Fruit fly (Drosophila melanogaster) whole organism, embryonic: ENCODE data around the gene CG3009.

ENCODE experiments used
- ATbp ChIP-seq: fragments of 200-800 bp; sonication (Bioruptor generic); optimal IDR thresholded peaks from 2 replicates; lab custom pipeline; 2017; ENCODE audit warnings: missing biosample characterization, mild to moderate bottlenecking, missing genetic modification characterization, missing genetic modification reagents
- Abd-B ChIP-seq: fragments of 200-800 bp; sonication (Bioruptor generic); optimal IDR thresholded peaks from 2 replicates; lab custom pipeline; 2018; ENCODE audit warnings: missing biosample characterization, mild to moderate bottlenecking, missing genetic modification characterization, moderate library complexity
- CG1024 ChIP-seq: fragments of 200-800 bp; sonication (Bioruptor generic); IDR thresholded peaks from 2 replicates; pipeline ENCODE4 v1.3.6; 2022; ENCODE audit warnings: missing biosample characterization, missing genetic modification characterization
- CG12744 ChIP-seq: fragments of 200-800 bp; sonication (Bioruptor generic); optimal IDR thresholded peaks from 2 replicates; lab custom pipeline; 2016; ENCODE audit warnings: missing biosample characterization, missing genetic modification characterization
- CG13424 ChIP-seq: fragments of 200-800 bp; sonication (Bioruptor generic); optimal IDR thresholded peaks from 2 replicates; lab custom pipeline; 2019; ENCODE audit warnings: missing biosample characterization, mild to moderate bottlenecking, missing genetic modification characterization, moderate library complexity
- CG13894 ChIP-seq: fragments of 200-800 bp; sonication (Bioruptor generic); optimal IDR thresholded peaks from 3 replicates; lab custom pipeline; 2018; ENCODE audit warnings: missing biosample characterization, mild to moderate bottlenecking, missing genetic modification characterization, moderate library complexity
- CG15514 ChIP-seq: fragments of 200-800 bp; sonication (Bioruptor generic); optimal IDR thresholded peaks from 3 replicates; lab custom pipeline; 2017; ENCODE audit warnings: missing biosample characterization, missing genetic modification characterization, mild to moderate bottlenecking, moderate library complexity, missing genetic modification reagents
- CG2120 ChIP-seq: fragments of 200-800 bp; sonication (Bioruptor generic); optimal IDR thresholded peaks from 3 replicates; lab custom pipeline; 2016; ENCODE audit warnings: missing biosample characterization, missing genetic modification characterization
- CG31441 ChIP-seq: fragments of 200-800 bp; sonication (Bioruptor generic); IDR thresholded peaks from 2 replicates; pipeline ENCODE4 v1.3.6; 2022; ENCODE audit warnings: missing biosample characterization, missing genetic modification characterization
- CG32772 ChIP-seq: fragments of 200-800 bp; sonication (Bioruptor generic); IDR thresholded peaks from 2 replicates; pipeline ENCODE4 v1.3.6; 2022; ENCODE audit warnings: missing biosample characterization, missing genetic modification characterization
- CG3847 ChIP-seq: fragments of 200-800 bp; sonication (Bioruptor generic); IDR thresholded peaks from 2 replicates; pipeline ENCODE4 v1.3.6; 2022; ENCODE audit warnings: missing biosample characterization, missing genetic modification characterization
- CG42726 ChIP-seq: fragments of 200-800 bp; sonication (Bioruptor generic); IDR thresholded peaks from 2 replicates; pipeline ENCODE4 v1.3.6; 2022; ENCODE audit warnings: missing biosample characterization, missing genetic modification characterization; ENCODE audit not compliant: partially characterized antibody
- CG6175 ChIP-seq: fragments of 200-800 bp; sonication (Bioruptor generic); IDR thresholded peaks from 3 replicates; pipeline ENCODE4 v1.3.6; 2022; ENCODE audit warnings: missing biosample characterization, missing genetic modification characterization
- CG6254 ChIP-seq: fragments of 200-800 bp; sonication (Bioruptor generic); optimal IDR thresholded peaks from 3 replicates; lab custom pipeline; 2017; ENCODE audit warnings: mild to moderate bottlenecking, missing biosample characterization, missing genetic modification reagents, missing genetic modification characterization
- CG6854 ChIP-seq: fragments of 200-800 bp; sonication (Bioruptor generic); optimal IDR thresholded peaks from 3 replicates; lab custom pipeline; 2017; ENCODE audit warnings: missing biosample characterization, mild to moderate bottlenecking, missing genetic modification characterization
- CG7839 ChIP-seq: fragments of 200-800 bp; sonication (Bioruptor generic); optimal IDR thresholded peaks from 3 replicates; lab custom pipeline; 2018; ENCODE audit warnings: missing biosample characterization, mild to moderate bottlenecking, missing genetic modification characterization, moderate library complexity
- CG8089 ChIP-seq: fragments of 200-800 bp; sonication (Bioruptor generic); optimal IDR thresholded peaks from 3 replicates; lab custom pipeline; 2016; ENCODE audit warnings: missing biosample characterization, missing genetic modification characterization
- Camta ChIP-seq: fragments of 200-800 bp; sonication (Bioruptor generic); optimal IDR thresholded peaks from 2 replicates; lab custom pipeline; 2016; ENCODE audit warnings: missing biosample characterization, missing genetic modification characterization
- Deaf1 ChIP-seq: fragments of 200-800 bp; optimal IDR thresholded peaks from 3 replicates; lab custom pipeline; 2019; ENCODE audit warnings: missing biosample characterization, mild to moderate bottlenecking, missing genetic modification characterization, moderate library complexity
- Dip3 ChIP-seq: fragments of 200-800 bp; sonication (Bioruptor generic); optimal IDR thresholded peaks from 3 replicates; lab custom pipeline; 2016; ENCODE audit warnings: missing biosample characterization, missing genetic modification characterization
- Dref ChIP-seq: fragments of 200-800 bp; sonication (Bioruptor generic); IDR thresholded peaks from 2 replicates; pipeline ENCODE4 v1.3.6; 2022; ENCODE audit warnings: missing biosample characterization, missing genetic modification characterization
- Ets65A ChIP-seq: fragments of 200-800 bp; sonication (Bioruptor generic); peaks from one replicate; lab custom pipeline; 2016; ENCODE audit warnings: missing biosample characterization, missing genetic modification characterization
- Fer2 ChIP-seq: fragments of 200-800 bp; sonication (Bioruptor generic); optimal IDR thresholded peaks from 2 replicates; lab custom pipeline; 2018; ENCODE audit warnings: missing biosample characterization, mild to moderate bottlenecking, missing genetic modification characterization, moderate library complexity
- Gsc ChIP-seq: fragments of 200-800 bp; sonication (Bioruptor generic); IDR thresholded peaks from 2 replicates; pipeline ENCODE4 v1.3.6; 2022; ENCODE audit warnings: missing biosample characterization, missing genetic modification characterization
- HLH54F ChIP-seq: fragments of 200-800 bp; sonication (Bioruptor generic); optimal IDR thresholded peaks from 3 replicates; lab custom pipeline; 2016; ENCODE audit warnings: missing biosample characterization, missing genetic modification characterization
- Jarid2 ChIP-seq: fragments of 200-800 bp; sonication (Bioruptor generic); optimal IDR thresholded peaks from 3 replicates; lab custom pipeline; 2017; ENCODE audit warnings: mild to moderate bottlenecking, missing biosample characterization, missing genetic modification reagents, missing genetic modification characterization
- Lim3 ChIP-seq: fragments of 200-800 bp; sonication (Bioruptor generic); IDR thresholded peaks from 2 replicates; pipeline ENCODE4 v1.3.6; 2022; ENCODE audit warnings: missing biosample characterization, missing genetic modification characterization
- Meics ChIP-seq: fragments of 200-800 bp; sonication (Bioruptor generic); optimal IDR thresholded peaks from 2 replicates; lab custom pipeline; 2017; ENCODE audit warnings: missing biosample characterization, mild to moderate bottlenecking, missing genetic modification characterization
- Mes4 ChIP-seq: fragments of 200-800 bp; sonication (Bioruptor generic); optimal IDR thresholded peaks from 2 replicates; lab custom pipeline; 2016; ENCODE audit warnings: missing biosample characterization, missing genetic modification characterization
- Oaz ChIP-seq: fragments of 200-800 bp; sonication (Bioruptor generic); IDR thresholded peaks from 2 replicates; pipeline ENCODE4 v1.3.6; 2022; ENCODE audit warnings: missing biosample characterization, missing genetic modification characterization
- Rfx ChIP-seq: fragments of 200-800 bp; sonication (Bioruptor generic); IDR thresholded peaks from 2 replicates; pipeline ENCODE4 v1.3.6; 2022; ENCODE audit warnings: missing biosample characterization, missing genetic modification characterization
- Tbp ChIP-seq: fragments of >200 bp; optimal IDR thresholded peaks from 2 replicates; lab custom pipeline; 2018; ENCODE audit warnings: missing biosample characterization, missing genetic modification characterization
- Xbp1 ChIP-seq: fragments of 200-800 bp; sonication (Bioruptor generic); optimal IDR thresholded peaks from 3 replicates; lab custom pipeline; 2016; ENCODE audit warnings: missing biosample characterization, mild to moderate bottlenecking, missing genetic modification characterization
- cad ChIP-seq: fragments of >200 bp; optimal IDR thresholded peaks from 2 replicates; lab custom pipeline; 2017; ENCODE audit warnings: missing biosample characterization, missing genetic modification characterization
- en ChIP-seq: fragments of 200-800 bp; sonication (Bioruptor generic); optimal IDR thresholded peaks from 2 replicates; lab custom pipeline; 2016; ENCODE audit warnings: missing biosample characterization, missing genetic modification characterization
- hbn ChIP-seq: fragments of 200-800 bp; sonication (Bioruptor generic); IDR thresholded peaks from 2 replicates; pipeline ENCODE4 v1.3.6; 2022; ENCODE audit warnings: missing biosample characterization, missing genetic modification characterization; ENCODE audit not compliant: partially characterized antibody
- knrl ChIP-seq: fragments of 200-800 bp; sonication (Bioruptor generic); IDR thresholded peaks from 3 replicates; pipeline ENCODE4 v1.3.6; 2022; ENCODE audit warnings: missing biosample characterization, missing genetic modification characterization; ENCODE audit not compliant: partially characterized antibody
- lab ChIP-seq: fragments of 200-800 bp; sonication (Bioruptor generic); optimal IDR thresholded peaks from 3 replicates; lab custom pipeline; 2017; ENCODE audit warnings: missing biosample characterization, missing genetic modification characterization, mild to moderate bottlenecking, moderate library complexity, missing genetic modification reagents
- nmo ChIP-seq: fragments of 200-800 bp; sonication (Bioruptor generic); optimal IDR thresholded peaks from 2 replicates; lab custom pipeline; 2018; ENCODE audit warnings: missing biosample characterization, mild to moderate bottlenecking, missing genetic modification characterization, moderate library complexity
- odd ChIP-seq: fragments of 200-800 bp; sonication (Bioruptor generic); optimal IDR thresholded peaks from 2 replicates; lab custom pipeline; 2017; ENCODE audit warnings: missing biosample characterization, mild to moderate bottlenecking, missing genetic modification characterization
- phol ChIP-seq: fragments of 200-800 bp; sonication (Bioruptor generic); optimal IDR thresholded peaks from 3 replicates; lab custom pipeline; 2018; ENCODE audit warnings: missing biosample characterization, mild to moderate bottlenecking, missing genetic modification characterization, moderate library complexity
- ranshi ChIP-seq: fragments of 200-800 bp; sonication (Bioruptor generic); IDR thresholded peaks from 2 replicates; pipeline ENCODE4 v1.3.6; 2022; ENCODE audit warnings: missing biosample characterization, missing genetic modification characterization
- row ChIP-seq: fragments of 200-800 bp; sonication (Bioruptor generic); IDR thresholded peaks from 3 replicates; pipeline ENCODE4 v1.3.6; 2022; ENCODE audit warnings: missing biosample characterization, missing genetic modification characterization
- sc ChIP-seq, 3 experiments: fragments of >200 bp in 2 of 3; fragments of 200-800 bp in 1 of 3; sonication (Bioruptor generic) in 1 of 3; optimal IDR thresholded peaks; 2 replicates in 2 of 3; 3 replicates in 1 of 3; lab custom pipeline; 2017; ENCODE audit warnings: mild to moderate bottlenecking in 1 of 3, missing biosample characterization in 1 of 3, missing genetic modification characterization in 1 of 3, missing genetic modification reagents in 1 of 3
- schlank ChIP-seq: fragments of 200-800 bp; sonication (Bioruptor generic); optimal IDR thresholded peaks from 2 replicates; lab custom pipeline; 2018; ENCODE audit warnings: missing biosample characterization, mild to moderate bottlenecking, missing genetic modification characterization
- sisA ChIP-seq: fragments of 200-800 bp; sonication (Bioruptor generic); IDR thresholded peaks from 2 replicates; pipeline ENCODE4 v1.3.6; 2022; ENCODE audit warnings: missing biosample characterization, missing genetic modification characterization
- sna ChIP-seq: fragments of 200-800 bp; sonication (Bioruptor generic); IDR thresholded peaks from 2 replicates; pipeline ENCODE4 v1.3.6; 2022; ENCODE audit warnings: missing biosample characterization, missing genetic modification characterization; ENCODE audit not compliant: partially characterized antibody
- sqz ChIP-seq: fragments of 200-800 bp; sonication (Bioruptor generic); optimal IDR thresholded peaks from 3 replicates; lab custom pipeline; 2018; ENCODE audit warnings: missing biosample characterization, mild to moderate bottlenecking, missing genetic modification characterization
- tap ChIP-seq: fragments of 200-800 bp; optimal IDR thresholded peaks from 3 replicates; lab custom pipeline; 2019; ENCODE audit warnings: missing biosample characterization, mild to moderate bottlenecking, missing genetic modification characterization, moderate library complexity
- tio ChIP-seq: fragments of 200-800 bp; sonication (Bioruptor generic); optimal IDR thresholded peaks from 2 replicates; lab custom pipeline; 2017; ENCODE audit warnings: missing biosample characterization, missing genetic modification characterization, inconsistent platforms
- usp ChIP-seq: fragments of >200 bp; optimal IDR thresholded peaks from 2 replicates; lab custom pipeline; 2017; ENCODE audit warnings: missing biosample characterization, missing genetic modification characterization

CG3009 gene

DNA sequence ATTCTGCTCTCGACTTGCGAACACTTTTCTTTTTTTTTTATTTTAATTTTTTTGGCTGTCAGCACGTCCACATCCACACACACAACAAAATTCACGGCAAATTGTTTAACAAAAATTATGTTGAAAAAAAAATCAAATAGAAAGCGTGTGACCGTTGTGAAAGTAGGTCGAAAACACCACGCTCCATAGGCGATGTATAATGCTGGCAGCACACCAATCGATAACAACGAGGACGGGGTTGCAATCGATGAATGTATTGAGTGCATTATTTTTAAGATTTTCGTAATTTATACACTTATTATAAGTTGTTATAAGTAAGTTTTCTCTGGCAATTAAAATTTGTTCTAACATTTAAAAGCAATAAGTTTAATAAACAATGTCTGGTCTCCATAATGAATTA lies 20.2 kb upstream of the CG3009 start, which contains the start of gene Pp2C1 (continued):
- 0 out of 2 replicates have a peak, but pooled peaks have one; percentile 22 for TF ChIP-seq CG32772 (GFP tag; lab: Robert Waterston, UW)
- TF ChIP-seq CG7839 (tag; lab: Kevin White, UChicago), result no peak
- TF ChIP-seq CG8089 (GFP tag; lab: Kevin White, UChicago), result no peak
- TF ChIP-seq Camta (GFP tag; lab: Kevin White, UChicago), result no peak
- no peak for TF ChIP-seq ATbp (GFP tag; lab: Kevin White, UChicago)
- no peak for TF ChIP-seq tap (tag; lab: Kevin White, UChicago)
- no peak for TF ChIP-seq Rfx (GFP tag; lab: Robert Waterston, UW)
- no peak for TF ChIP-seq Dip3
- TF ChIP-seq CG13894, result no peak
- TF ChIP-seq knrl (GFP tag; lab: Robert Waterston, UW), result peak; percentile 78; the same call in 2 of the 3 replicates
- TF ChIP-seq sna (GFP tag; lab: Robert Waterston, UW), result peak; percentile 64; the same call in 1 of the 2 replicates
- peak; percentile 72; the same call in 1 of the 2 replicates for TF ChIP-seq CG42726 (GFP tag; lab: Robert Waterston, UW)
- no peak for TF ChIP-seq Lim3 (GFP tag; lab: Robert Waterston, UW)
- peak; percentile 26 for TF ChIP-seq CG15514 (GFP tag; lab: Kevin White, UChicago)
- TF ChIP-seq hbn (GFP tag; lab: Robert Waterston, UW), result peak; percentile 59
- peak; percentile 5 for TF ChIP-seq Deaf1
- TF ChIP-seq CG13424 (tag; lab: Kevin White, UChicago), result no peak
- TF ChIP-seq sisA (GFP tag; lab: Robert Waterston, UW), result no peak
- no peak for TF ChIP-seq HLH54F
- TF ChIP-seq Gsc (GFP tag; lab: Robert Waterston, UW), result no peak
- TF ChIP-seq Ets65A, result no peak
- no peak for TF ChIP-seq schlank
- TF ChIP-seq nmo (GFP tag; lab: Kevin White, UChicago), result peak; percentile 11
- TF ChIP-seq sqz (GFP tag; lab: Kevin White, UChicago), result no peak
- TF ChIP-seq CG2120 (GFP tag; lab: Kevin White, UChicago), result peak; percentile 7
- TF ChIP-seq cad (GFP tag; lab: Kevin White, UChicago), result no peak
- no peak for TF ChIP-seq lab (GFP tag; lab: Kevin White, UChicago)
- no peak for TF ChIP-seq en
- TF ChIP-seq Fer2 (tag; lab: Kevin White, UChicago), result no peak
- no peak for TF ChIP-seq CG31441 (GFP tag; lab: Robert Waterston, UW)
- no peak for TF ChIP-seq tio (GFP tag; lab: Kevin White, UChicago)
- no peak for TF ChIP-seq CG1024 (GFP tag; lab: Robert Waterston, UW)
- no peak for TF ChIP-seq usp (GFP tag; lab: Kevin White, UChicago)
- no peak for TF ChIP-seq CG6854 (GFP tag; lab: Kevin White, UChicago)
- TF ChIP-seq Oaz, result no peak
- TF ChIP-seq Dref (GFP tag; lab: Robert Waterston, UW), result peak; percentile 88
- TF ChIP-seq Mes4, result no peak
- TF ChIP-seq Abd-B (GFP tag; lab: Kevin White, UChicago), result no peak
- no peak for TF ChIP-seq Meics
- peak; percentile 72 for TF ChIP-seq row (GFP tag; lab: Robert Waterston, UW)
- TF ChIP-seq phol, result peak; percentile 19
- no peak for TF ChIP-seq CG12744 (GFP tag; lab: Kevin White, UChicago)
- TF ChIP-seq Xbp1 (GFP tag; lab: Kevin White, UChicago), result no peak
- no peak for TF ChIP-seq CG3847 (GFP tag; lab: Robert Waterston, UW)
- TF ChIP-seq Tbp, result no peak
- no peak for TF ChIP-seq ranshi (GFP tag; lab: Robert Waterston, UW)
- no peak for TF ChIP-seq CG6254
- TF ChIP-seq CG6175, result no peak
- no peak for TF ChIP-seq Jarid2 (GFP tag; lab: Kevin White, UChicago)
- no peak for TF ChIP-seq sc (optimal IDR thresholded peaks at IDR 0.05; lab: Kevin White, UChicago)
- TF ChIP-seq sc (GFP tag; optimal IDR thresholded peaks at IDR 0.05; lab: Kevin White, UChicago), result no peak
- no peak for TF ChIP-seq odd (GFP tag; lab: Kevin White, UChicago)
